Worm (Caenorhabditis elegans) whole organism, L3 larva: ENCODE results near the gene C45B2.8.
A peak's percentile ranks its signal among the peaks of the same experiment; 100 is the strongest.

Source experiments
- R02D3.7 ChIP-seq: fragments of 150-350 bp; optimal IDR thresholded peaks from 2 replicates; lab custom pipeline; 2014; ENCODE audit warnings: missing biosample characterization, missing genetic modification characterization
- aly-2 ChIP-seq: fragments of 150-350 bp; optimal IDR thresholded peaks from 2 replicates; lab custom pipeline; 2014; ENCODE audit warnings: missing biosample characterization, missing genetic modification characterization
- ama-1 ChIP-seq: fragments of 150-350 bp; optimal IDR thresholded peaks from 2 replicates; lab custom pipeline; 2018
- ceh-16 ChIP-seq: sonication (generic microtip); optimal IDR thresholded peaks from 2 replicates; lab custom pipeline; 2017; ENCODE audit warnings: missing biosample characterization, missing genetic modification characterization
- ceh-28 ChIP-seq: fragments of 150-350 bp; optimal IDR thresholded peaks from 2 replicates; lab custom pipeline; 2014; ENCODE audit warnings: missing biosample characterization, missing genetic modification reagents, missing genetic modification characterization
- ceh-82 ChIP-seq: fragments of 150-350 bp; optimal IDR thresholded peaks from 2 replicates; lab custom pipeline; 2014; ENCODE audit warnings: missing biosample characterization, missing genetic modification characterization
- ceh-9 ChIP-seq: sonication (generic microtip); optimal IDR thresholded peaks from 2 replicates; lab custom pipeline; 2018; ENCODE audit warnings: missing biosample characterization, missing genetic modification characterization
- daf-12 ChIP-seq: fragments of 150-350 bp; optimal IDR thresholded peaks from 2 replicates; lab custom pipeline; 2014; ENCODE audit warnings: missing biosample characterization, missing genetic modification reagents, missing genetic modification characterization
- egl-27 ChIP-seq: sonication (generic microtip); optimal IDR thresholded peaks from 4 replicates; lab custom pipeline; 2017; ENCODE audit warnings: missing biosample characterization, missing genetic modification reagents, missing genetic modification characterization
- egl-5 ChIP-seq: fragments of 150-350 bp; optimal IDR thresholded peaks from 2 replicates; lab custom pipeline; 2017; ENCODE audit warnings: missing biosample characterization, missing genetic modification reagents, missing genetic modification characterization, inconsistent platforms
- elt-1 ChIP-seq: fragments of 150-350 bp; optimal IDR thresholded peaks from 2 replicates; lab custom pipeline; 2014; ENCODE audit warnings: missing biosample characterization, missing genetic modification characterization
- elt-2 ChIP-seq: sonication (generic microtip); optimal IDR thresholded peaks from 2 replicates; lab custom pipeline; 2016; ENCODE audit warnings: missing genetic modification reagents, mild to moderate bottlenecking, missing genetic modification characterization, missing compliant biosample characterization
- elt-3 ChIP-seq, 3 experiments: fragments of 150-350 bp in 1 of 3; sonication (generic microtip) in 2 of 3; optimal IDR thresholded peaks; 2 replicates in 2 of 3; 4 replicates in 1 of 3; lab custom pipeline; 2014 to 2017; ENCODE audit warnings: missing biosample characterization in 3 of 3, missing genetic modification characterization in 3 of 3
- eor-1 ChIP-seq, 2 experiments: fragments of 150-350 bp; optimal IDR thresholded peaks; 2 replicates each; lab custom pipeline; 2014 to 2018; ENCODE audit warnings: missing biosample characterization in 2 of 2, missing genetic modification characterization in 2 of 2
- fkh-10 ChIP-seq: sonication (generic microtip); optimal IDR thresholded peaks from 2 replicates; lab custom pipeline; 2017; ENCODE audit warnings: missing biosample characterization, missing genetic modification reagents, missing genetic modification characterization
- fkh-2 ChIP-seq: fragments of 150-350 bp; optimal IDR thresholded peaks from 2 replicates; lab custom pipeline; 2014; ENCODE audit warnings: missing biosample characterization, missing genetic modification reagents, missing genetic modification characterization
- fos-1 ChIP-seq: fragments of 150-350 bp; optimal IDR thresholded peaks from 2 replicates; lab custom pipeline; 2014; ENCODE audit warnings: missing biosample characterization, missing genetic modification characterization
- lin-15B ChIP-seq: fragments of 150-350 bp; optimal IDR thresholded peaks from 2 replicates; lab custom pipeline; 2014; ENCODE audit warnings: missing biosample characterization, missing genetic modification characterization
- lin-39 ChIP-seq: fragments of 150-350 bp; optimal IDR thresholded peaks from 2 replicates; lab custom pipeline; 2018; ENCODE audit warnings: missing biosample characterization, missing genetic modification reagents, missing genetic modification characterization
- mdl-1 ChIP-seq: fragments of 150-350 bp; optimal IDR thresholded peaks from 2 replicates; lab custom pipeline; 2014; ENCODE audit warnings: missing biosample characterization, missing genetic modification characterization
- nfya-1 ChIP-seq: sonication (generic microtip); optimal IDR thresholded peaks from 2 replicates; lab custom pipeline; 2017; ENCODE audit warnings: missing genetic modification characterization, mild to moderate bottlenecking, missing compliant biosample characterization, antibody characterized with exemption, moderate library complexity; ENCODE audit not compliant: insufficient read depth
- nhr-11 ChIP-seq: fragments of 150-350 bp; optimal IDR thresholded peaks from 2 replicates; lab custom pipeline; 2014; ENCODE audit warnings: missing biosample characterization, missing genetic modification characterization
- nhr-12 ChIP-seq: fragments of 150-350 bp; optimal IDR thresholded peaks from 2 replicates; lab custom pipeline; 2014; ENCODE audit warnings: missing biosample characterization, missing genetic modification characterization
- nhr-23 ChIP-seq: fragments of 150-350 bp; optimal IDR thresholded peaks from 2 replicates; lab custom pipeline; 2014; ENCODE audit warnings: missing biosample characterization, missing genetic modification reagents, missing genetic modification characterization
- nhr-25 ChIP-seq: sonication (generic microtip); optimal IDR thresholded peaks from 2 replicates; lab custom pipeline; 2017; ENCODE audit warnings: missing biosample characterization, missing genetic modification characterization
- nhr-28 ChIP-seq: fragments of 150-350 bp; optimal IDR thresholded peaks from 2 replicates; lab custom pipeline; 2014; ENCODE audit warnings: missing biosample characterization, missing genetic modification characterization
- nhr-43 ChIP-seq: sonication (generic microtip); optimal IDR thresholded peaks from 2 replicates; lab custom pipeline; 2016; ENCODE audit warnings: mild to moderate bottlenecking, missing genetic modification characterization, missing compliant biosample characterization; ENCODE audit not compliant: poor library complexity, severe bottlenecking
- nhr-67 ChIP-seq: fragments of 150-350 bp; optimal IDR thresholded peaks from 2 replicates; lab custom pipeline; 2014; ENCODE audit warnings: missing biosample characterization, missing genetic modification characterization
- nhr-76 ChIP-seq: fragments of 150-350 bp; sonication (generic microtip); optimal IDR thresholded peaks from 5 replicates; lab custom pipeline; 2014; ENCODE audit warnings: missing biosample characterization, missing genetic modification characterization
- pha-4 ChIP-seq: fragments of 150-350 bp; optimal IDR thresholded peaks from 2 replicates; lab custom pipeline; 2014; ENCODE audit warnings: missing biosample characterization, missing genetic modification reagents, missing genetic modification characterization
- pqm-1 ChIP-seq: fragments of 150-350 bp; optimal IDR thresholded peaks from 2 replicates; lab custom pipeline; 2017; ENCODE audit warnings: missing biosample characterization, missing genetic modification characterization, inconsistent platforms
- sea-2 ChIP-seq: fragments of 150-350 bp; sonication (generic microtip); optimal IDR thresholded peaks from 4 replicates; lab custom pipeline; 2014; ENCODE audit warnings: missing biosample characterization, missing genetic modification reagents, missing genetic modification characterization
- skn-1 ChIP-seq: fragments of 150-350 bp; optimal IDR thresholded peaks from 2 replicates; lab custom pipeline; 2014; ENCODE audit warnings: missing biosample characterization, missing genetic modification characterization
- snpc-4 ChIP-seq: fragments of 150-350 bp; optimal IDR thresholded peaks from 2 replicates; lab custom pipeline; 2014; ENCODE audit warnings: missing biosample characterization, missing genetic modification characterization
- unc-39 ChIP-seq: sonication (generic microtip); optimal IDR thresholded peaks from 4 replicates; lab custom pipeline; 2017; ENCODE audit warnings: missing biosample characterization, missing genetic modification characterization
- unc-62 ChIP-seq: fragments of 150-350 bp; sonication (generic microtip); optimal IDR thresholded peaks from 4 replicates; lab custom pipeline; 2014; ENCODE audit warnings: missing biosample characterization, missing genetic modification reagents, missing genetic modification characterization
- zag-1 ChIP-seq: fragments of 150-350 bp; optimal IDR thresholded peaks from 2 replicates; lab custom pipeline; 2014; ENCODE audit warnings: missing biosample characterization, missing genetic modification characterization
- ztf-11 ChIP-seq: fragments of 150-350 bp; optimal IDR thresholded peaks from 2 replicates; lab custom pipeline; 2014; ENCODE audit warnings: missing biosample characterization, missing genetic modification characterization
- ztf-4 ChIP-seq: fragments of 150-350 bp; optimal IDR thresholded peaks from 2 replicates; lab custom pipeline; 2014; ENCODE audit warnings: missing biosample characterization, missing genetic modification characterization

C45B2.8 gene

DNA sequence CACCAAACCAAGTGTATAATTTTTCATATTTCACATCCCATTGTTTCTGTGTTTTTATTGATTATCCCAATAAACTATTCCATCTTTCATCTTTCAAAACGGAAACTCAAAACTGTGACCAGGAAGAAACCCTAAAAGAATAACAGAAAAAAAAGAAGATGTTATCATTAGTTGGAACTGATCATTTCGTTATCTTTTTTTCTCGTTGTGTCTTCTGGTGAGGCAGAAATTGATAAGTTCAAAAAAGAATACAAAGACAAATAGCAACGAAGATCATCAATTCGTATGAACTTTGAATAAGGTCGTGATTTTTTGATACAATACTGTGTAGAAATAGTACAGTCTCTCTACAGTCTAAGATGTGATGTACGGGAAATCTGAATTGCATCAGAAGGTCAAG lies 6.0 kb upstream of the C45B2.8 start:
- TF ChIP-seq elt-3 (tag; optimal IDR thresholded peaks at IDR 0.05; lab: Kevin White, UChicago) (peak in 1 of 3 experiments; percentile 7), ceh-28 (peak; percentile 14), mdl-1 (tag; lab: Kevin White, UChicago) (no peak), elt-2 (tag; lab: Kevin White, UChicago) (peak; percentile 34), unc-62 (GFP tag; lab: Kevin White, UChicago) (no peak), fos-1 (no peak), skn-1 (tag; lab: Kevin White, UChicago) (no peak), zag-1 (no peak), snpc-4 (no peak), nhr-76 (no peak), nhr-67 (tag; lab: Kevin White, UChicago) (no peak), nhr-23 (tag; lab: Kevin White, UChicago) (peak; percentile 47), ceh-16 (tag; lab: Kevin White, UChicago) (no peak), fkh-2 (tag; lab: Kevin White, UChicago) (no peak), ceh-9 (tag; lab: Kevin White, UChicago) (no peak), lin-39 (tag; lab: Kevin White, UChicago) (no peak), nhr-28 (tag; lab: Kevin White, UChicago) (no peak), egl-5 (tag; lab: Kevin White, UChicago) (no peak), elt-1 (tag; lab: Kevin White, UChicago) (no peak), unc-39 (tag; lab: Kevin White, UChicago) (no peak), ceh-82 (tag; lab: Kevin White, UChicago) (no peak), daf-12 (no peak), egl-27 (tag; lab: Kevin White, UChicago) (no peak), lin-15B (tag; lab: Kevin White, UChicago) (no peak), pqm-1 (tag; lab: Kevin White, UChicago) (no peak), ztf-4 (tag; lab: Kevin White, UChicago) (no peak), nfya-1 (tag; lab: Kevin White, UChicago) (no peak), nhr-11 (tag; lab: Kevin White, UChicago) (no peak), ztf-11 (tag; lab: Kevin White, UChicago) (no peak)

DNA sequence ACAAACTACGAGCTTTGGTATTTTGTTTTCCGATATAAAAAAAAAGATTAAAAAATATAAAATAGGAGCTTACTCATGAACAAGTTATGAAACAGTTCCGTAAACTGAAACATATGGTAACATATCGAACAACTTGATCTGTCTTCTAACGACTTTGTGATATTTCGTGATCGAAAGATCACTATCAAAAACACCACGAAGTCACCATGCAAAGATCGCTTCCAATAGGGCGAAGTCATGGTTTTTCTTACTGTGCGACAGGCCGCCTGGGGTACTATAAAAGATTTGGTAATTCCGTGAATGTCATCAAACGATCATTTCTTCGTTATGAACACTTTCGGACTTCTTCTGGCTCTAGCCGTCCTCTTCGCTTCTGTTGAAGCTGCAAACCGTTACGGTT lies 5.1 kb upstream of the C45B2.8 start, which contains the start of gene C45B2.3:
Gene C45B2.3 (plus strand): TSS at position 301 of the 400 bp plus-strand sequence.
- no peak for TF ChIP-seq nhr-23 (tag; lab: Kevin White, UChicago)
- no peak for TF ChIP-seq nhr-25 (tag; lab: Kevin White, UChicago)
- no peak for TF ChIP-seq daf-12
- no peak for TF ChIP-seq nhr-43 (tag; lab: Kevin White, UChicago)
- no peak for TF ChIP-seq unc-62 (GFP tag; lab: Kevin White, UChicago)
- TF ChIP-seq aly-2 (tag; lab: Kevin White, UChicago): no peak
- TF ChIP-seq elt-2 (tag; lab: Kevin White, UChicago): no peak
- TF ChIP-seq lin-39 (tag; lab: Kevin White, UChicago): no peak
- TF ChIP-seq nhr-67 (tag; lab: Kevin White, UChicago): no peak
- no peak for TF ChIP-seq zag-1
- TF ChIP-seq egl-5 (tag; lab: Kevin White, UChicago): no peak
- no peak for TF ChIP-seq sea-2 (GFP tag; lab: Kevin White, UChicago)
- no peak for TF ChIP-seq nhr-28 (tag; lab: Kevin White, UChicago)
- TF ChIP-seq pha-4: no peak

DNA sequence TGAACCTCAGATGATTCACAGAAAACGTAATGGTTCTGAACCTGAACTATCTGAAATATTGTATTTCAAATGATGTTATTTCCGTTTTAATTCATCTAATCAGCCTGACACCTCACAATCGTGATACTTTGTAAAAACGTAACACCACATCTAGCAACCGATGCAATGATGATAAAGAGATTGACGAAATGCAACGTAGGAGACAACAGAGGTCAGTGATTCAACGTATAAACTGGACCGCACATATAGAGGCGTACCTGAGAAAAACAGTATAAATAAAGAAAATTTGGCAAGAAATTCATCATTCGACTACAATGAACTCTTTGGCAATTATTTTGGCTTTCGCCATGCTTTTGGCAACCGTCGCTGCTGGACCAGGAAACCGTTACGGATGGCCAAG lies 3.3 kb upstream of the C45B2.8 start, which contains the start of gene C45B2.2:
Gene C45B2.2 (plus strand): TSS at position 301 of the 400 bp plus-strand sequence.
- TF ChIP-seq R02D3.7 (tag; lab: Kevin White, UChicago) (no peak), fkh-2 (tag; lab: Kevin White, UChicago) (no peak), ceh-28 (no peak), nhr-43 (tag; lab: Kevin White, UChicago) (no peak), nhr-76 (no peak), fkh-10 (no peak), egl-5 (tag; lab: Kevin White, UChicago) (no peak), snpc-4 (no peak), mdl-1 (tag; lab: Kevin White, UChicago) (no peak), lin-39 (tag; lab: Kevin White, UChicago) (no peak)
- TF ChIP-seq, all 47 proteins: peak for 0

- no peak for TF ChIP-seq pqm-1 (tag; lab: Kevin White, UChicago)
- TF ChIP-seq elt-3 (tag; optimal IDR thresholded peaks at IDR 0.05; lab: Kevin White, UChicago): no peak
- no peak for TF ChIP-seq ceh-82 (tag; lab: Kevin White, UChicago)
- TF ChIP-seq ama-1 (lab: Kevin White, UChicago): no peak
- no peak for TF ChIP-seq nhr-12
- no peak for TF ChIP-seq mdl-1 (tag; lab: Kevin White, UChicago)
- no peak for TF ChIP-seq ceh-16 (tag; lab: Kevin White, UChicago)
- TF ChIP-seq nhr-43 (tag; lab: Kevin White, UChicago): no peak
- TF ChIP-seq eor-1 (tag; optimal IDR thresholded peaks at IDR 0.05; lab: Kevin White, UChicago): no peak
- TF ChIP-seq lin-15B (tag; lab: Kevin White, UChicago): no peak
- no peak for TF ChIP-seq egl-5 (tag; lab: Kevin White, UChicago)
Observed at ce11 chrX:6085824-6086223, 2.0 kb upstream of the C45B2.8 start, which contains the start of gene C45B2.1. TSS of gene C45B2.1 (plus strand) at chrX:6086124.
